Worm (Caenorhabditis elegans): ENCODE data around the gene F57A10.4.
"Not testable (repeated sequence)": the region's sequence is repeated elsewhere in the genome, so short reads cannot be mapped to it uniquely, and the experiment has no call there.

F57A10.4 gene

DNA sequence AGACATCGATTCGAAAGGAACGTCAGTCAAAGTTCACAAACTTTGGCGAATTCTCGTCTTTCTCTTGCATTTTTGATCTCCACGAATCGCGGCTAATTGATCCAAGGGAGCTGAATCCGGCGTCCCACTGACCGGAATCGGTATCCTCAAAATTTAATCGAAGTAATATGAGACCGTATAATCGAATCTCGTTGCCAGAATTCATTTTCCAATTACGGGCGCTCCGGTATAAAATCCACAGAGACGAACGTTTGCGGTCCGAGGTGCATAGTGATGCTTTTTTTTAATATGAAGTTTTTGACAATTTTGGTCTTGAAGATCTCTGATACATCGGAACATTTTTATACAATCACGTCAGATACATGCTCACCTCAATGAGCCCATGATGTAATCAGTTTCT, 11.6 kb upstream of the F57A10.4 start:
- TF ChIP-seq unc-62 (GFP tag; optimal IDR thresholded peaks at IDR 0.05): no peak

- TF ChIP-seq unc-62 (GFP tag; optimal IDR thresholded peaks at IDR 0.05): no peak
Observed at ce11 chrV:15758449-15758848, 10.8 kb upstream of the F57A10.4 start, which contains the start of gene str-9. Gene str-9 (plus strand): TSS chrV:15758749.

- TF ChIP-seq unc-62 (GFP tag; optimal IDR thresholded peaks at IDR 0.05): no peak
Observed at ce11 chrV:15766122-15766594, 3.1 kb upstream of the F57A10.4 start, which contains the start of the genes haf-3 and F57A10.2. Gene haf-3 (minus strand): TSS chrV:15766172. Gene F57A10.2 (plus strand): TSS chrV:15766575.

- TF ChIP-seq unc-62 (GFP tag; optimal IDR thresholded peaks at IDR 0.05): no peak
Observed at ce11 chrV:15773141-15773540, 3.9 kb downstream of the F57A10.4 start, which contains the start of gene nhr-60. Gene nhr-60 (minus strand): TSS chrV:15773241.

DNA sequence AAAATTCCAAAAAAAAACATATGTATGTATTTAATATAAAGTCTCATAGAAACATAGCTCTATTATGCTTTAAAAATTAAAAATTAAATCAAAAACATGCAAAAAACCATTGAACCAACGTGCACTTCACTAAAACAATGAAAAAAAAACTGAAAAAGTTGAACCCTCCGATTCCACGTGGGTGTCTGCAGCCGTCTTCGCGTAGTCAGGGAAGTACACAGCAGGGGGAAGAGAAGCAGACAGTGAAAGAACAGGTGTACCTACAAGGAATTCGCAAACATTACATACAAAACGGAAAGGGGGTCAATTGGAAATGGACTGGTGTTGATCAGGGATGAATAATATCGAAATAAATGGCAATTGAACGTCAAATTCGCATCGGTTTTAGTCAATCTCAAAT, 4.7 kb downstream of the F57A10.4 start:
- TF ChIP-seq unc-62 (GFP tag; optimal IDR thresholded peaks at IDR 0.05): no peak

DNA sequence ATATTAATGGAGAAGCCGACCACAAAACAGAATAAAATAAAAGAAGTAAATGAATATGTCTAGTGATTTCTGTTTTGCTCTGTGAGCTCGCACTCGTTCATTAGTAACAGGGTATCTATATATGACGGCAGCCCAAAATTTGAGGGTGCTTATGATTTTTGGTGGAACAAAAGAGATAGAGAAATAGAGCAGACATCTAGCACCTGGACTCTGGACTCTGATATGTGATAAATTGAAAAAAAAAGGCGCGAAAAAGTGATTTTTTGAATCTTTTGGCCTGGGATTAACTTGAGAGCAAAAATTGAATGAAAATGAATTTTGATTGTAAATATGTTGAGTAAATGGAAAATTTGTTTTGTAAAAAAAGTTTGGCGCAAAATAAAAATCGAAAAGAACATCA, 7.4 kb downstream of the F57A10.4 start, which contains the start of gene nhr-283:
TSS of gene nhr-283 (minus strand) at position 101 of the 400 bp plus-strand sequence.
- TF ChIP-seq unc-62 (GFP tag; optimal IDR thresholded peaks at IDR 0.05): no peak

DNA sequence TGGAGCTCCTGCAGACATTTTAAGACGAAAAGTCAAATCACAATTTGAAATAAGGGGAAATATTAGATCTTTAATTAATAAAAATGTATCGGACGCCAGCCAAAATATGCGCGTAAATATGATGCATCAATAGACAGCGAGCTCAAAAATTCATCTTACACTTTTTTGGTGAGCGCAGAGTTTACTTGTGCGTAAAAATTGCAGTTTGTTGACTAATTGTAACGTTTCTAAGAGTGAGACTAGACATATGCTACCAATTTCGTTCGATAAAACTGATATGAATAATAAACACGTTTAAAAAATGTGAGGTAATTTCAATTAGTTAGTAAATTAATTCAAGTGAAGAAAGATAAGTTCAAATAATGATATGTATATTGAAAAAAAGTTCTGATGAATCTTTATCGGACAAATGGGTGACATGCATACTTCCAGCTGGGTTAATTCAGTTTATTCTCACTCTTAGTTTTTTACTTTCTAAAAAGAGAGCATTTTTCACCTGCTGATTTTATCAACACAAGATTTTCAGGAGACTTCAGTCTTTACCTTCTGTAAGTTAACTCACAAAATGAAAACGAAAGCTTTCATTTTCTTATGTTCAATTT, 10.0 kb downstream of the F57A10.4 start, which contains the start of the genes nhr-285 and irld-52:
TSS of gene nhr-285 (minus strand) at position 101 of the 602 bp plus-strand sequence.
TSS of gene irld-52 (plus strand) at position 552 of the 602 bp plus-strand sequence.
- TF ChIP-seq unc-62 (GFP tag; optimal IDR thresholded peaks at IDR 0.05): no peak

DNA sequence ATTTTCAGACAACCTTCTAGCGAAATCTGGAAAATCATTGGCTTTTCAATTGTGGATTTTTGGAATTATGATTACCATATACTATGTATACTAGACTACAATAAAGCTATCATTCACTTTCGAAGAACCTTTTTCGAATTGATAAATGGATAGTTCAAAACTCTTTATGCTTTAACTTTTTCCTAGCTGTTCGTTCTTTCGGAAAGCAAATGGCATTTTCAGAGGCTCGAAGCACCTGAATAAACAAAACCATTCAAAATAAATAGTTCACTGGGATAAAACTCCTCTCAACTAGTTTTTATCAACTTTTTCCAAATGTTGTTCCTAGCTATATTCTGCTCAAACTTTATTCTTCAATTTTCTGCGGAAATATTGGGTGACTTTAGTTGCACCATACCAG, 11.8 kb downstream of the F57A10.4 start, which contains the start of gene T26E4.2:
TSS of gene T26E4.2 (plus strand) at position 301 of the 400 bp plus-strand sequence.
- TF ChIP-seq unc-62 (GFP tag; optimal IDR thresholded peaks at IDR 0.05): no peak

DNA sequence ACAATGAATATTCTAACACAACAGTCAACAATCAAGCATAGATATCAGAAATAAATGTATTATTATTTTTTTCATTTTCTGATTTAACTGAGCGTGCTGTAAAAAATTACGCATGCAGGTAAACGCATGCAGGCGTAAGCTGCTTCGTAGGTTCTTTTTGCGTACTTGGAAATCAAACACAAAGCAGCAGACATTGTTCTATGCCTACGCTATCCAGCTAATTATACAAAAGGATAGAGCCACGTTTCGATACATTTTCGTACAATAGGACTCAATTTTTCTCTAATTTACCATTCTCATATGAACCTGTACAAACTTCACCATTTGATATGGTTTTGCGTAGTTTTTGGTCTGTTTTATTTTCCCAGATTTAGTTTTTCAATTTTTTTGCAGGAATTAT, 13.3 kb downstream of the F57A10.4 start, which contains the start of gene T26E4.3:
TSS of gene T26E4.3 (plus strand) at position 301 of the 400 bp plus-strand sequence.
- no peak for TF ChIP-seq unc-62 (GFP tag; optimal IDR thresholded peaks at IDR 0.05)

- no peak for TF ChIP-seq unc-62 (GFP tag; optimal IDR thresholded peaks at IDR 0.05)
Observed at ce11 chrV:15792409-15792808, 23.2 kb downstream of the F57A10.4 start, which contains the start of gene T26E4.4. Gene T26E4.4 (minus strand): TSS chrV:15792509.

- TF ChIP-seq unc-62 (GFP tag; optimal IDR thresholded peaks at IDR 0.05): no peak
Observed at ce11 chrV:15793270-15793669, 24.0 kb downstream of the F57A10.4 start, which contains the start of gene T26E4.7. Gene T26E4.7 (plus strand): TSS chrV:15793570.

DNA sequence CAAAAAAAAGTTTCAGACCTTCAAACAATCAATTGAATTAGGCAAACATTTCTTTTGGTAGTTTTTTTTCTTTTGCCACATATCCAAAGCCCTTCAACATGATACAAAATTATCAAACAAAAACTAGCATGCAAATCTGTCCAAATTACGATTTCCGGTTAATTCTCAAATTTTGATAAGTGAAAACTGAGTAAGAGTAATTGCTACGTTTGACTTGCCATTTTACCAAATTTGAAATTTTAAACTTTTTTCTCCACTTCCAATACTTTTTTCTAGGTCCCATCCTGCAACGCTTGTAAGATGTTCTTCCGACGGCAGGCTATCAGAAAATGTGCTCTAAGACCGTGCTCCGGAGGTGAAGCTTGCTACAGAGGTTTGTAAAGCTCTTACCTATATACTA, 26.8 kb downstream of the F57A10.4 start, which contains the start of gene nhr-223:
TSS of gene nhr-223 (plus strand) at position 301 of the 400 bp plus-strand sequence.
- no peak for TF ChIP-seq unc-62 (GFP tag; optimal IDR thresholded peaks at IDR 0.05)

ce11 chrV:15798108-15798507, 28.9 kb downstream of the F57A10.4 start, which contains the start of gene T26E4.10:
Gene T26E4.10 (minus strand): TSS chrV:15798208.
- TF ChIP-seq unc-62 (GFP tag; optimal IDR thresholded peaks at IDR 0.05): no peak

ce11 chrV:15802623-15803022, 33.4 kb downstream of the F57A10.4 start, which contains the start of gene T26E4.9:
Gene T26E4.9 (minus strand): TSS chrV:15802723.
- not testable (repeated sequence) for TF ChIP-seq unc-62 (GFP tag; optimal IDR thresholded peaks at IDR 0.05)

DNA sequence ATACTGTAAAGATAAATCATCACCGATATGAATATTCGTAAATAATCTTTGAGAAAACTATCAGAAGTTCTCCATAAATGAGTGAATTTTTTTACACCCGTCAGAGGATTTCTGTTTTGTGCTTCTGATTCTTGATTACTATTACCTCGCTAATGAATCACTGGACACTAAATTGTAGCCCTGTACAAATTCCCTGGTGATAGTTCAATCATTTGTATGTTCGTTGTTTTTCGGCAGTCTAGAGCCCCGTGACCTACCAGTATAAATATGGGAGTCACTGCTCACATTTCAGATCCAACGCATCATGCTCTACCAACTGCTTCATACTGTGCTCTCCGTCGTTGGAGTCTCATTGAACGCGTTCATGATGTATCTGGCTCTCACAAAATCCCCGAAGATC, 33.8 kb downstream of the F57A10.4 start, which contains the start of gene srd-27:
TSS of gene srd-27 (plus strand) at position 301 of the 400 bp plus-strand sequence.
- not testable (repeated sequence) for TF ChIP-seq unc-62 (GFP tag; optimal IDR thresholded peaks at IDR 0.05)

DNA sequence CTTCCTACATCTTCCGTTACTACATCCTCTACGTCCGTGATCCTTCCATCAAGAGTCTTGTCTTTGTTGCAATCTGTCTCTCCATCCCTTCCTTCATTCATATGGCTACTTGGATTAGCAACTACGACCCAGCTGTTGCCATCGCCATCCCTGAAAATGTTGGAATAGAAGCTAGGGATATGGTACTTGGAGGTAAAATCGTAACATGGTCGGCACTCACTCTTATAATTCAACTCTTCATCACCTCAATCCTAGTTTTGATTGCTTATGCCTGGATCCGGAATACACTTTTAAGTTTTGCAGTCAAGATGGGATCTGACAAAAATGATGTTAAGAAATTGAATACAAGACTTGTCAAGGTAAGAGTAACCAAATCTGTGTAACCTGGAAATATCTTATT, 34.5 kb downstream of the F57A10.4 start, which contains the start of gene T26E4.18:
TSS of gene T26E4.18 (minus strand) at position 101 of the 400 bp plus-strand sequence.
- not testable (repeated sequence) for TF ChIP-seq unc-62 (GFP tag; optimal IDR thresholded peaks at IDR 0.05)
